Worm (Caenorhabditis elegans) whole organism, young adult: ENCODE measurements around the gene irld-21.

Experiments used
- F22D6.2 ChIP-seq: sonication (generic microtip); optimal IDR thresholded peaks from 2 replicates; lab custom pipeline; 2016; ENCODE audit warnings: mild to moderate bottlenecking, missing genetic modification characterization, missing compliant biosample characterization
- aptf-3 ChIP-seq: fragments of 200-800 bp; sonication (Bioruptor generic); IDR thresholded peaks from 2 replicates; pipeline ENCODE4 v1.3.6; 2022; ENCODE audit warnings: missing genetic modification characterization, missing compliant biosample characterization
- athp-1 ChIP-seq: sonication (generic microtip); optimal IDR thresholded peaks from 2 replicates; lab custom pipeline; 2017; ENCODE audit warnings: mild to moderate bottlenecking, missing genetic modification characterization, missing compliant biosample characterization
- ceh-27 ChIP-seq: fragments of 200-800 bp; sonication (Bioruptor generic); optimal IDR thresholded peaks from 2 replicates; lab custom pipeline; 2018; ENCODE audit warnings: mild to moderate bottlenecking, missing genetic modification characterization, moderate library complexity, missing compliant biosample characterization
- pha-4 ChIP-seq: fragments of 150-350 bp; sonication (generic microtip); optimal IDR thresholded peaks from 2 replicates; lab custom pipeline; 2014; ENCODE audit warnings: missing biosample characterization, missing genetic modification reagents, missing genetic modification characterization
- ztf-26 ChIP-seq: sonication (generic microtip); optimal IDR thresholded peaks from 2 replicates; lab custom pipeline; 2017; ENCODE audit warnings: missing genetic modification characterization, missing compliant biosample characterization

DNA sequence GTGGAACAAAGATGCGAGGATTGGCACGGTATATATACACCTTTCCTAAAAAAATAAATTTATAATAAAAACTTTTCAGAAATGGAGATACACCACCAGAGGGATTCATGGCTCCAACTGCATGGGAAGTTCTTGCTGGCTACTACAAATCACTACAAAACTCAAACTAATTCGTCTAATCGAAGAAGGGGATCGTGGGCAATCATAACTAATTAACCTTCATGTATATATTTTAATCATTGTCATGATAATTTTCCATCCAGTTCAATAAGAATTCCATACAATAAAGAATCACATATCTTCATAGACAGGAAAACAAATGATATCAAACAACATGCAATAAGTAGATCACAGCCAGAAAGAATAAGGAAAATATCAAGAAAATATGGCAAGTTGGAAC, 42.0 kb upstream of the irld-21 start:
- TF ChIP-seq aptf-3 (GFP tag; lab: Robert Waterston, UW), result no peak
- no peak for TF ChIP-seq ceh-27 (GFP tag; lab: Kevin White, UChicago)
- no peak for TF ChIP-seq ztf-26 (tag; lab: Kevin White, UChicago)
- TF ChIP-seq F22D6.2, result no peak
- TF ChIP-seq athp-1 (tag; lab: Kevin White, UChicago), result no peak
- TF ChIP-seq pha-4 (tag; lab: Kevin White, UChicago), result no peak
